Comparison of ENCODE assay signal across 6 fruit fly cellular contexts in genomic region chr3R:9512193-9513051, dm6.
TF ChIP-seq lines count a peak whose summit lies in the region.

No protein-coding gene starts in this region.

- no peak for TF ChIP-seq CTCF in whole organism, embryonic (GFP tag; optimal IDR thresholded peaks at IDR 0.05; lab: Kevin White, UChicago)

TF ChIP-seq in whole organism, 6 proteins besides CTCF, POLR2A, EP300 and RAD21:
- peak in 1 of 2 experiments; percentile 12 for TF ChIP-seq EcR (GFP tag; optimal IDR thresholded peaks at IDR 0.05; lab: Kevin White, UChicago)
- no peak for TF ChIP-seq pan (optimal IDR thresholded peaks at IDR 0.05; lab: Kevin White, UChicago)
- no peak for TF ChIP-seq CG8478 (optimal IDR thresholded peaks at IDR 0.05; lab: Kevin White, UChicago)
- TF ChIP-seq Dll (optimal IDR thresholded peaks at IDR 0.05; lab: Kevin White, UChicago): peak; percentile 61
- no peak for TF ChIP-seq psq (optimal IDR thresholded peaks at IDR 0.05; lab: Kevin White, UChicago)
- TF ChIP-seq usp (GFP tag; optimal IDR thresholded peaks at IDR 0.05; lab: Kevin White, UChicago): no peak

TF ChIP-seq in whole organism, adult, 20 proteins besides CTCF, POLR2A, EP300 and RAD21:
- TF ChIP-seq Hr96 (GFP tag; optimal IDR thresholded peaks at IDR 0.05; lab: Kevin White, UChicago) (no peak), Clk (GFP tag; optimal IDR thresholded peaks at IDR 0.05; lab: Kevin White, UChicago) (no peak), cnc (optimal IDR thresholded peaks at IDR 0.05; lab: Kevin White, UChicago) (peak; percentile 70 to 88), bab1 (GFP tag; optimal IDR thresholded peaks at IDR 0.05; lab: Kevin White, UChicago) (no peak), CG11617 (GFP tag; optimal IDR thresholded peaks at IDR 0.05; lab: Kevin White, UChicago) (no peak), CG1620 (GFP tag; optimal IDR thresholded peaks at IDR 0.05; lab: Kevin White, UChicago) (no peak)

TF ChIP-seq in whole organism, embryonic, 481 proteins besides CTCF, POLR2A, EP300 and RAD21 (continues in another document):
- TF ChIP-seq CG12236 (GFP tag; optimal IDR thresholded peaks at IDR 0.05; lab: Kevin White, UChicago) (no peak), Trl (optimal IDR thresholded peaks at IDR 0.05; lab: Kevin White, UChicago) (peak; percentile 67 to 86), Trl (GFP tag; optimal IDR thresholded peaks at IDR 0.05; lab: Kevin White, UChicago) (no peak), MESR4 (GFP tag; optimal IDR thresholded peaks at IDR 0.05; lab: Kevin White, UChicago) (peak; percentile 93), Hr51 (GFP tag; optimal IDR thresholded peaks at IDR 0.05; lab: Kevin White, UChicago) (no peak), lbe (GFP tag; optimal IDR thresholded peaks at IDR 0.05; lab: Kevin White, UChicago) (peak; percentile 24), corto (GFP tag; optimal IDR thresholded peaks at IDR 0.05; lab: Kevin White, UChicago) (no peak), CG7963 (GFP tag; IDR thresholded peaks at IDR 0.05; lab: Robert Waterston, UW; ENCODE audit: partially characterized antibody) (no peak), CG10147 (GFP tag; optimal IDR thresholded peaks at IDR 0.05; lab: Kevin White, UChicago) (no peak), Pdp1 (GFP tag; optimal IDR thresholded peaks at IDR 0.05; lab: Kevin White, UChicago) (no peak), zen (tag; optimal IDR thresholded peaks at IDR 0.05; lab: Kevin White, UChicago) (peak; percentile 47), dimm (GFP tag; IDR thresholded peaks at IDR 0.05; lab: Robert Waterston, UW) (no peak), gem (tag; optimal IDR thresholded peaks at IDR 0.05; lab: Kevin White, UChicago) (no peak), Mrtf (GFP tag; IDR thresholded peaks at IDR 0.05; lab: Robert Waterston, UW) (no peak), lov (optimal IDR thresholded peaks at IDR 0.05; lab: Kevin White, UChicago) (no peak), lov (GFP tag; IDR thresholded peaks at IDR 0.05; lab: Robert Waterston, UW) (no peak), CG3995 (GFP tag; optimal IDR thresholded peaks at IDR 0.05; lab: Kevin White, UChicago) (peak; percentile 86), CG4424 (GFP tag; optimal IDR thresholded peaks at IDR 0.05; lab: Kevin White, UChicago) (no peak), CG7745 (tag; optimal IDR thresholded peaks at IDR 0.05; lab: Kevin White, UChicago) (peak; percentile 88), nom (GFP tag; optimal IDR thresholded peaks at IDR 0.05; lab: Kevin White, UChicago) (peak; percentile 40), cg (GFP tag; optimal IDR thresholded peaks at IDR 0.05; lab: Kevin White, UChicago) (peak; percentile 84)

TF ChIP-seq in whole organism, prepupa, 60 proteins besides CTCF, POLR2A, EP300 and RAD21 (continues in another document):
- TF ChIP-seq OdsH (GFP tag; optimal IDR thresholded peaks at IDR 0.05; lab: Kevin White, UChicago) (no peak), ss (GFP tag; optimal IDR thresholded peaks at IDR 0.05; lab: Kevin White, UChicago) (peak in 1 of 2 experiments; percentile 1), Hr39 (GFP tag; optimal IDR thresholded peaks at IDR 0.05; lab: Kevin White, UChicago) (no peak), dsx (GFP tag; optimal IDR thresholded peaks at IDR 0.05; lab: Kevin White, UChicago; ENCODE audit: poor library complexity, severe bottlenecking) (peak; percentile 45), CG31627 (GFP tag; optimal IDR thresholded peaks at IDR 0.05; lab: Kevin White, UChicago) (no peak), Met (GFP tag; optimal IDR thresholded peaks at IDR 0.05; lab: Kevin White, UChicago) (no peak), CG6163 (GFP tag; IDR thresholded peaks at IDR 0.05; lab: Robert Waterston, UW) (no peak), Eip78C (GFP tag; lab: Kevin White, UChicago) (peak; percentile 74), CG6792 (GFP tag; optimal IDR thresholded peaks at IDR 0.05; lab: Kevin White, UChicago) (no peak), CG1621 (tag; optimal IDR thresholded peaks at IDR 0.05; lab: Kevin White, UChicago) (peak; percentile 44), spab (GFP tag; optimal IDR thresholded peaks at IDR 0.05; lab: Kevin White, UChicago) (no peak), CG10669 (GFP tag; optimal IDR thresholded peaks at IDR 0.05; lab: Kevin White, UChicago) (no peak), Hr4 (GFP tag; optimal IDR thresholded peaks at IDR 0.05; lab: Kevin White, UChicago) (no peak), CG3919 (GFP tag; optimal IDR thresholded peaks at IDR 0.05; lab: Kevin White, UChicago) (no peak), Eip75B (GFP tag; optimal IDR thresholded peaks at IDR 0.05; lab: Kevin White, UChicago) (no peak), CG11902 (GFP tag; optimal IDR thresholded peaks at IDR 0.05; lab: Kevin White, UChicago) (no peak), CG7368 (GFP tag; optimal IDR thresholded peaks at IDR 0.05; lab: Kevin White, UChicago) (no peak), CG32006 (GFP tag; optimal IDR thresholded peaks at IDR 0.05; lab: Kevin White, UChicago) (no peak), Ets96B (tag; optimal IDR thresholded peaks at IDR 0.05; lab: Kevin White, UChicago) (no peak), CG34406 (GFP tag; optimal IDR thresholded peaks at IDR 0.05; lab: Kevin White, UChicago) (no peak), CG8319 (GFP tag; optimal IDR thresholded peaks at IDR 0.05; lab: Kevin White, UChicago) (no peak), lz (GFP tag; optimal IDR thresholded peaks at IDR 0.05; lab: Kevin White, UChicago) (no peak)

TF ChIP-seq in whole organism, pupa, 21 proteins besides CTCF, POLR2A, EP300 and RAD21:
- TF ChIP-seq Snoo (tag; optimal IDR thresholded peaks at IDR 0.05; lab: Kevin White, UChicago) (no peak), EcR (GFP tag; optimal IDR thresholded peaks at IDR 0.05; lab: Kevin White, UChicago) (peak; percentile 79), CG34367 (tag; optimal IDR thresholded peaks at IDR 0.05; lab: Kevin White, UChicago) (no peak), rn (GFP tag; IDR thresholded peaks at IDR 0.05; lab: Robert Waterston, UW) (no peak)

TF ChIP-seq in whole organism, wandering third instar larva, 38 proteins besides CTCF, POLR2A, EP300 and RAD21:
- TF ChIP-seq woc (GFP tag; optimal IDR thresholded peaks at IDR 0.05; lab: Kevin White, UChicago) (no peak), sv (GFP tag; optimal IDR thresholded peaks at IDR 0.05; lab: Kevin White, UChicago) (no peak), h (GFP tag; optimal IDR thresholded peaks at IDR 0.05; lab: Kevin White, UChicago) (no peak), dl (GFP tag; optimal IDR thresholded peaks at IDR 0.05; lab: Kevin White, UChicago; ENCODE audit: insufficient read depth in 1 of 2, partially characterized antibody in 2 of 2) (peak in 1 of 2 experiments; percentile 57), rgr (GFP tag; optimal IDR thresholded peaks at IDR 0.05; lab: Kevin White, UChicago) (no peak), GATAd (GFP tag; optimal IDR thresholded peaks at IDR 0.05; lab: Kevin White, UChicago) (no peak), Abd-B (GFP tag; optimal IDR thresholded peaks at IDR 0.05; lab: Kevin White, UChicago) (no peak), dmrt93B (GFP tag; optimal IDR thresholded peaks at IDR 0.05; lab: Kevin White, UChicago) (no peak), Hr78 (GFP tag; optimal IDR thresholded peaks at IDR 0.05; lab: Kevin White, UChicago) (no peak), fru (GFP tag; optimal IDR thresholded peaks at IDR 0.05; lab: Kevin White, UChicago) (no peak), jim (GFP tag; optimal IDR thresholded peaks at IDR 0.05; lab: Kevin White, UChicago) (no peak), Dif (GFP tag; optimal IDR thresholded peaks at IDR 0.05; lab: Kevin White, UChicago; ENCODE audit: partially characterized antibody) (peak; percentile 29), lola (GFP tag; optimal IDR thresholded peaks at IDR 0.05; lab: Kevin White, UChicago) (no peak)
